Worm (Caenorhabditis elegans) whole organism, L1 larva: ENCODE results near the gene ttr-3.

Source experiments
- ama-1 ChIP-seq: fragments of 150-350 bp; optimal IDR thresholded peaks from 2 replicates; lab custom pipeline; 2014
- efl-1 ChIP-seq, 4 experiments: fragments of 150-350 bp; optimal IDR thresholded peaks in 3 of 4; peaks in 1 of 4; 1 replicate in 1 of 4; 2 replicates in 3 of 4; lab custom pipeline; 2014; ENCODE audit warnings: missing biosample characterization in 2 of 4, missing genetic modification characterization in 2 of 4, missing genetic modification reagents in 2 of 4
- grh-1 ChIP-seq: fragments of 200-800 bp; sonication (Bioruptor generic); IDR thresholded peaks from 2 replicates; pipeline ENCODE4 v1.3.6; 2022; ENCODE audit warnings: missing genetic modification reagents, missing genetic modification characterization, missing compliant biosample characterization
- lin-13 ChIP-seq: fragments of 150-350 bp; optimal IDR thresholded peaks from 2 replicates; lab custom pipeline; 2014; ENCODE audit warnings: missing biosample characterization, missing genetic modification reagents, missing genetic modification characterization
- lin-39 ChIP-seq: fragments of 150-350 bp; optimal IDR thresholded peaks from 2 replicates; lab custom pipeline; 2014; ENCODE audit warnings: missing biosample characterization, missing genetic modification reagents, missing genetic modification characterization
- mep-1 ChIP-seq: fragments of 150-350 bp; optimal IDR thresholded peaks from 2 replicates; lab custom pipeline; 2014; ENCODE audit warnings: missing biosample characterization, missing genetic modification characterization
- nhr-28 ChIP-seq: fragments of 150-350 bp; optimal IDR thresholded peaks from 2 replicates; lab custom pipeline; 2014; ENCODE audit warnings: missing biosample characterization, missing genetic modification characterization
- nhr-47 ChIP-seq: sonication (generic microtip); optimal IDR thresholded peaks from 2 replicates; lab custom pipeline; 2016; ENCODE audit warnings: mild to moderate bottlenecking, missing genetic modification characterization, moderate library complexity, missing compliant biosample characterization
- sox-4 ChIP-seq: sonication (generic microtip); optimal IDR thresholded peaks from 2 replicates; lab custom pipeline; 2016; ENCODE audit warnings: missing genetic modification characterization, missing compliant biosample characterization
- unc-62 ChIP-seq: fragments of 150-350 bp; optimal IDR thresholded peaks from 2 replicates; lab custom pipeline; 2014; ENCODE audit warnings: missing biosample characterization, missing genetic modification reagents, missing genetic modification characterization
- unc-86 ChIP-seq: sonication (generic microtip); optimal IDR thresholded peaks from 2 replicates; lab custom pipeline; 2016; ENCODE audit warnings: missing genetic modification characterization, missing compliant biosample characterization
- zag-1 ChIP-seq: fragments of 150-350 bp; optimal IDR thresholded peaks from 2 replicates; lab custom pipeline; 2014; ENCODE audit warnings: missing biosample characterization, missing genetic modification characterization
- ztf-4 ChIP-seq: fragments of 150-350 bp; optimal IDR thresholded peaks from 2 replicates; lab custom pipeline; 2014; ENCODE audit warnings: missing biosample characterization, missing genetic modification characterization

- TF ChIP-seq ama-1 (lab: Kevin White, UChicago) (no peak), unc-62 (GFP tag; lab: Kevin White, UChicago) (no peak), grh-1 (GFP tag; lab: Robert Waterston, UW) (no peak), zag-1 (tag; lab: Kevin White, UChicago) (no peak), ztf-4 (no peak), efl-1 (optimal IDR thresholded peaks at IDR 0.05; lab: Kevin White, UChicago) (no peak), efl-1 (GFP tag; optimal IDR thresholded peaks at IDR 0.05 in 1 of 2; lab: Kevin White, UChicago) (no peak), nhr-47 (tag; lab: Kevin White, UChicago) (no peak), lin-39 (tag; lab: Kevin White, UChicago) (no peak), lin-13 (no peak), unc-86 (tag; lab: Kevin White, UChicago) (no peak), sox-4 (tag; lab: Kevin White, UChicago) (no peak), nhr-28 (no peak), mep-1 (tag; lab: Kevin White, UChicago) (no peak)
These were observed at the start of gene ttr-3 for ce11 chrIII:9926650-9927049.
